Worm (Caenorhabditis elegans) whole organism, L3 larva: ENCODE measurements around the gene ceh-16.
A peak's percentile ranks its signal among the peaks of the same experiment; 100 is the strongest.

Experiments used
- ama-1 ChIP-seq: fragments of 150-350 bp; optimal IDR thresholded peaks from 2 replicates; lab custom pipeline; 2018
- ceh-16 ChIP-seq: sonication (generic microtip); optimal IDR thresholded peaks from 2 replicates; lab custom pipeline; 2017; ENCODE audit warnings: missing biosample characterization, missing genetic modification characterization
- ceh-28 ChIP-seq: fragments of 150-350 bp; optimal IDR thresholded peaks from 2 replicates; lab custom pipeline; 2014; ENCODE audit warnings: missing biosample characterization, missing genetic modification reagents, missing genetic modification characterization
- ceh-82 ChIP-seq: fragments of 150-350 bp; optimal IDR thresholded peaks from 2 replicates; lab custom pipeline; 2014; ENCODE audit warnings: missing biosample characterization, missing genetic modification characterization
- ceh-9 ChIP-seq: sonication (generic microtip); optimal IDR thresholded peaks from 2 replicates; lab custom pipeline; 2018; ENCODE audit warnings: missing biosample characterization, missing genetic modification characterization
- daf-12 ChIP-seq: fragments of 150-350 bp; optimal IDR thresholded peaks from 2 replicates; lab custom pipeline; 2014; ENCODE audit warnings: missing biosample characterization, missing genetic modification reagents, missing genetic modification characterization
- egl-27 ChIP-seq: sonication (generic microtip); optimal IDR thresholded peaks from 4 replicates; lab custom pipeline; 2017; ENCODE audit warnings: missing biosample characterization, missing genetic modification reagents, missing genetic modification characterization
- egl-5 ChIP-seq: fragments of 150-350 bp; optimal IDR thresholded peaks from 2 replicates; lab custom pipeline; 2017; ENCODE audit warnings: missing biosample characterization, missing genetic modification reagents, missing genetic modification characterization, inconsistent platforms
- elt-1 ChIP-seq: fragments of 150-350 bp; optimal IDR thresholded peaks from 2 replicates; lab custom pipeline; 2014; ENCODE audit warnings: missing biosample characterization, missing genetic modification characterization
- elt-2 ChIP-seq: sonication (generic microtip); optimal IDR thresholded peaks from 2 replicates; lab custom pipeline; 2016; ENCODE audit warnings: missing genetic modification reagents, mild to moderate bottlenecking, missing genetic modification characterization, missing compliant biosample characterization
- elt-3 ChIP-seq, 3 experiments: fragments of 150-350 bp in 1 of 3; sonication (generic microtip) in 2 of 3; optimal IDR thresholded peaks; 2 replicates in 2 of 3; 4 replicates in 1 of 3; lab custom pipeline; 2014 to 2017; ENCODE audit warnings: missing biosample characterization in 3 of 3, missing genetic modification characterization in 3 of 3
- eor-1 ChIP-seq, 2 experiments: fragments of 150-350 bp; optimal IDR thresholded peaks; 2 replicates each; lab custom pipeline; 2014 to 2018; ENCODE audit warnings: missing biosample characterization in 2 of 2, missing genetic modification characterization in 2 of 2
- fkh-10 ChIP-seq: sonication (generic microtip); optimal IDR thresholded peaks from 2 replicates; lab custom pipeline; 2017; ENCODE audit warnings: missing biosample characterization, missing genetic modification reagents, missing genetic modification characterization
- fkh-2 ChIP-seq: fragments of 150-350 bp; optimal IDR thresholded peaks from 2 replicates; lab custom pipeline; 2014; ENCODE audit warnings: missing biosample characterization, missing genetic modification reagents, missing genetic modification characterization
- hmg-11 ChIP-seq: sonication (generic microtip); optimal IDR thresholded peaks from 2 replicates; lab custom pipeline; 2016; ENCODE audit warnings: missing genetic modification characterization, missing compliant biosample characterization
- jun-1 ChIP-seq: fragments of 150-350 bp; optimal IDR thresholded peaks from 2 replicates; lab custom pipeline; 2014; ENCODE audit warnings: missing biosample characterization, missing genetic modification reagents, missing genetic modification characterization
- lin-15B ChIP-seq: fragments of 150-350 bp; optimal IDR thresholded peaks from 2 replicates; lab custom pipeline; 2014; ENCODE audit warnings: missing biosample characterization, missing genetic modification characterization
- lin-39 ChIP-seq: fragments of 150-350 bp; optimal IDR thresholded peaks from 2 replicates; lab custom pipeline; 2018; ENCODE audit warnings: missing biosample characterization, missing genetic modification reagents, missing genetic modification characterization
- lsy-12 ChIP-seq: sonication (generic microtip); optimal IDR thresholded peaks from 2 replicates; lab custom pipeline; 2016; ENCODE audit warnings: mild to moderate bottlenecking, missing genetic modification characterization, missing compliant biosample characterization
- mdl-1 ChIP-seq: fragments of 150-350 bp; optimal IDR thresholded peaks from 2 replicates; lab custom pipeline; 2014; ENCODE audit warnings: missing biosample characterization, missing genetic modification characterization
- mml-1 ChIP-seq: fragments of 150-350 bp; sonication (generic microtip); optimal IDR thresholded peaks from 3 replicates; lab custom pipeline; 2014; ENCODE audit warnings: missing biosample characterization, missing genetic modification characterization
- nfya-1 ChIP-seq: sonication (generic microtip); optimal IDR thresholded peaks from 2 replicates; lab custom pipeline; 2017; ENCODE audit warnings: missing genetic modification characterization, mild to moderate bottlenecking, missing compliant biosample characterization, antibody characterized with exemption, moderate library complexity; ENCODE audit not compliant: insufficient read depth
- nhr-11 ChIP-seq: fragments of 150-350 bp; optimal IDR thresholded peaks from 2 replicates; lab custom pipeline; 2014; ENCODE audit warnings: missing biosample characterization, missing genetic modification characterization
- nhr-12 ChIP-seq: fragments of 150-350 bp; optimal IDR thresholded peaks from 2 replicates; lab custom pipeline; 2014; ENCODE audit warnings: missing biosample characterization, missing genetic modification characterization
- nhr-23 ChIP-seq: fragments of 150-350 bp; optimal IDR thresholded peaks from 2 replicates; lab custom pipeline; 2014; ENCODE audit warnings: missing biosample characterization, missing genetic modification reagents, missing genetic modification characterization
- nhr-25 ChIP-seq: sonication (generic microtip); optimal IDR thresholded peaks from 2 replicates; lab custom pipeline; 2017; ENCODE audit warnings: missing biosample characterization, missing genetic modification characterization
- nhr-28 ChIP-seq: fragments of 150-350 bp; optimal IDR thresholded peaks from 2 replicates; lab custom pipeline; 2014; ENCODE audit warnings: missing biosample characterization, missing genetic modification characterization
- nhr-43 ChIP-seq: sonication (generic microtip); optimal IDR thresholded peaks from 2 replicates; lab custom pipeline; 2016; ENCODE audit warnings: mild to moderate bottlenecking, missing genetic modification characterization, missing compliant biosample characterization; ENCODE audit not compliant: poor library complexity, severe bottlenecking
- pqm-1 ChIP-seq: fragments of 150-350 bp; optimal IDR thresholded peaks from 2 replicates; lab custom pipeline; 2017; ENCODE audit warnings: missing biosample characterization, missing genetic modification characterization, inconsistent platforms
- sea-2 ChIP-seq: fragments of 150-350 bp; sonication (generic microtip); optimal IDR thresholded peaks from 4 replicates; lab custom pipeline; 2014; ENCODE audit warnings: missing biosample characterization, missing genetic modification reagents, missing genetic modification characterization
- skn-1 ChIP-seq: fragments of 150-350 bp; optimal IDR thresholded peaks from 2 replicates; lab custom pipeline; 2014; ENCODE audit warnings: missing biosample characterization, missing genetic modification characterization
- tbx-2 ChIP-seq: sonication (generic microtip); optimal IDR thresholded peaks from 2 replicates; lab custom pipeline; 2016; ENCODE audit warnings: mild to moderate bottlenecking, missing genetic modification characterization, missing compliant biosample characterization
- unc-62 ChIP-seq: fragments of 150-350 bp; sonication (generic microtip); optimal IDR thresholded peaks from 4 replicates; lab custom pipeline; 2014; ENCODE audit warnings: missing biosample characterization, missing genetic modification reagents, missing genetic modification characterization
- zag-1 ChIP-seq: fragments of 150-350 bp; optimal IDR thresholded peaks from 2 replicates; lab custom pipeline; 2014; ENCODE audit warnings: missing biosample characterization, missing genetic modification characterization

Gene ceh-16

ce11 chrIII:8579367-8579766, 43.2 kb upstream of the ceh-16 start:
- TF ChIP-seq nhr-25: peak; percentile 83
- TF ChIP-seq nhr-23 (tag; lab: Kevin White, UChicago): peak; percentile 11
- no peak for TF ChIP-seq fkh-2 (tag; lab: Kevin White, UChicago)

ce11 chrIII:8580802-8581201, 41.7 kb upstream of the ceh-16 start, which contains the start of gene doxa-1:
Gene doxa-1 (plus strand): TSS chrIII:8581102.
- no peak for TF ChIP-seq mdl-1 (tag; lab: Kevin White, UChicago)
- no peak for TF ChIP-seq eor-1 (tag; optimal IDR thresholded peaks at IDR 0.05; lab: Kevin White, UChicago)
- TF ChIP-seq unc-62: no peak
- TF ChIP-seq nhr-11: no peak
- TF ChIP-seq tbx-2 (tag; lab: Kevin White, UChicago): no peak
- no peak for TF ChIP-seq nhr-23 (tag; lab: Kevin White, UChicago)
- TF ChIP-seq elt-1 (tag; lab: Kevin White, UChicago): no peak
- TF ChIP-seq daf-12 (tag; lab: Kevin White, UChicago): no peak
- TF ChIP-seq ceh-16 (tag; lab: Kevin White, UChicago): no peak

ce11 chrIII:8588592-8589153, 33.9 kb upstream of the ceh-16 start, which contains the start of gene glr-1:
Gene glr-1 (minus strand): TSS chrIII:8588642.
- TF ChIP-seq unc-62: no peak
- no peak for TF ChIP-seq sea-2 (GFP tag; lab: Kevin White, UChicago)
- TF ChIP-seq fkh-10 (GFP tag; lab: Kevin White, UChicago): peak; percentile 44
- TF ChIP-seq elt-1 (tag; lab: Kevin White, UChicago): no peak
- peak; percentile 53 for TF ChIP-seq nfya-1 (tag; lab: Kevin White, UChicago)
- TF ChIP-seq lsy-12 (tag; lab: Kevin White, UChicago): no peak
- no peak for TF ChIP-seq jun-1 (tag; lab: Kevin White, UChicago)

ce11 chrIII:8589195-8589594, 33.3 kb upstream of the ceh-16 start, which contains the start of gene fip-3:
Gene fip-3 (minus strand): TSS chrIII:8589488.
- TF ChIP-seq mml-1 (no peak), pqm-1 (no peak), nhr-25 (no peak), fkh-2 (tag; lab: Kevin White, UChicago) (no peak), ceh-28 (tag; lab: Kevin White, UChicago) (no peak), ama-1 (lab: Kevin White, UChicago) (no peak), elt-3 (tag; optimal IDR thresholded peaks at IDR 0.05; lab: Kevin White, UChicago) (no peak), egl-27 (tag; lab: Kevin White, UChicago) (no peak), skn-1 (tag; lab: Kevin White, UChicago) (no peak), lin-15B (tag; lab: Kevin White, UChicago) (no peak), egl-5 (tag; lab: Kevin White, UChicago) (no peak), jun-1 (tag; lab: Kevin White, UChicago) (no peak), nhr-28 (no peak), lsy-12 (tag; lab: Kevin White, UChicago) (no peak), fkh-10 (GFP tag; lab: Kevin White, UChicago) (no peak), lin-39 (tag; lab: Kevin White, UChicago) (no peak), nhr-23 (tag; lab: Kevin White, UChicago) (no peak)

ce11 chrIII:8590882-8591281, 31.7 kb upstream of the ceh-16 start, which contains the start of gene fipr-16:
Gene fipr-16 (minus strand): TSS chrIII:8590982.
- no peak for TF ChIP-seq daf-12 (tag; lab: Kevin White, UChicago)
- no peak for TF ChIP-seq ceh-9 (tag; lab: Kevin White, UChicago)
- TF ChIP-seq ama-1 (lab: Kevin White, UChicago): no peak

- no peak for TF ChIP-seq ceh-16 (tag; lab: Kevin White, UChicago)
- no peak for TF ChIP-seq elt-2
- no peak for TF ChIP-seq mdl-1 (tag; lab: Kevin White, UChicago)
- no peak for TF ChIP-seq egl-5 (tag; lab: Kevin White, UChicago)
- TF ChIP-seq nhr-12 (tag; lab: Kevin White, UChicago): no peak
- TF ChIP-seq skn-1 (tag; lab: Kevin White, UChicago): no peak
- no peak for TF ChIP-seq ceh-82
- TF ChIP-seq tbx-2 (tag; lab: Kevin White, UChicago): no peak
- TF ChIP-seq nhr-43 (tag; lab: Kevin White, UChicago): no peak
- no peak for TF ChIP-seq zag-1
- no peak for TF ChIP-seq fkh-10 (GFP tag; lab: Kevin White, UChicago)
- no peak for TF ChIP-seq nhr-23 (tag; lab: Kevin White, UChicago)
- no peak for TF ChIP-seq eor-1 (tag; optimal IDR thresholded peaks at IDR 0.05; lab: Kevin White, UChicago)
- TF ChIP-seq hmg-11 (tag; lab: Kevin White, UChicago): no peak
- TF ChIP-seq ceh-9 (tag; lab: Kevin White, UChicago): no peak
Measured at ce11 chrIII:8593620-8594019, 28.9 kb upstream of the ceh-16 start, which contains the start of gene C06E1.7. Gene C06E1.7 (minus strand): TSS chrIII:8593720.
